Worm (Caenorhabditis elegans) whole organism, early embryonic: Measurements from ENCODE around the gene F36D4.6.

Experiments
- B0310.2 ChIP-seq: sonication (generic microtip); optimal IDR thresholded peaks from 2 replicates; lab custom pipeline; 2016; ENCODE audit warnings: mild to moderate bottlenecking, missing genetic modification characterization, missing compliant biosample characterization
- F13C5.2 ChIP-seq: sonication (generic microtip); optimal IDR thresholded peaks from 2 replicates; lab custom pipeline; 2017; ENCODE audit warnings: mild to moderate bottlenecking, missing genetic modification characterization, inconsistent platforms, missing compliant biosample characterization
- aly-1 ChIP-seq: sonication (generic microtip); optimal IDR thresholded peaks from 2 replicates; lab custom pipeline; 2016; ENCODE audit warnings: missing genetic modification characterization, missing compliant biosample characterization
- ama-1 ChIP-seq: fragments of 150-350 bp; optimal IDR thresholded peaks from 2 replicates; lab custom pipeline; 2014
- ceh-13 ChIP-seq: fragments of 200-800 bp; sonication (Bioruptor generic); optimal IDR thresholded peaks from 2 replicates; lab custom pipeline; 2018; ENCODE audit warnings: mild to moderate bottlenecking, missing genetic modification characterization, missing compliant biosample characterization
- ceh-36 ChIP-seq: sonication (generic microtip); optimal IDR thresholded peaks from 2 replicates; lab custom pipeline; 2016; ENCODE audit warnings: missing genetic modification characterization, inconsistent platforms, missing compliant biosample characterization
- ets-7 ChIP-seq: sonication (generic microtip); optimal IDR thresholded peaks from 2 replicates; lab custom pipeline; 2016; ENCODE audit warnings: missing genotype, missing genetic modification characterization, missing compliant biosample characterization
- flt-1 ChIP-seq: fragments of 200-800 bp; sonication (Bioruptor generic); IDR thresholded peaks from 2 replicates; pipeline ENCODE4 v1.3.6; 2022; ENCODE audit warnings: missing genetic modification characterization, missing compliant biosample characterization
- hmbx-1 ChIP-seq: sonication (generic microtip); optimal IDR thresholded peaks from 2 replicates; lab custom pipeline; 2016; ENCODE audit warnings: mild to moderate bottlenecking, missing genetic modification characterization, missing compliant biosample characterization
- hmg-4 ChIP-seq: fragments of 200-800 bp; sonication (Bioruptor generic); optimal IDR thresholded peaks from 2 replicates; lab custom pipeline; 2018; ENCODE audit warnings: mild to moderate bottlenecking, missing genetic modification characterization, missing compliant biosample characterization
- hnd-1 ChIP-seq: sonication (generic microtip); optimal IDR thresholded peaks from 2 replicates; lab custom pipeline; 2016; ENCODE audit warnings: missing genetic modification characterization, missing compliant biosample characterization
- pes-1 ChIP-seq: fragments of 200-800 bp; sonication (Bioruptor generic); IDR thresholded peaks from 2 replicates; pipeline ENCODE4 v1.3.6; 2022; ENCODE audit warnings: missing genetic modification reagents, missing genetic modification characterization, missing compliant biosample characterization
- scrt-1 ChIP-seq: fragments of 200-800 bp; sonication (Bioruptor generic); IDR thresholded peaks from 2 replicates; pipeline ENCODE4 v1.3.6; 2022; ENCODE audit warnings: missing genetic modification characterization, missing compliant biosample characterization
- sea-1 ChIP-seq: fragments of 200-800 bp; sonication (Bioruptor generic); conservative IDR thresholded peaks from 2 replicates; pipeline ENCODE4 v1.3.6; 2022; ENCODE audit warnings: missing genetic modification characterization, missing compliant biosample characterization
- tbx-11 ChIP-seq: fragments of 200-800 bp; sonication (Bioruptor generic); IDR thresholded peaks from 2 replicates; pipeline ENCODE4 v1.3.6; 2022; ENCODE audit warnings: missing genetic modification characterization, missing compliant biosample characterization
- tbx-37 ChIP-seq: fragments of 200-800 bp; sonication (Bioruptor generic); conservative IDR thresholded peaks from 2 replicates; pipeline ENCODE4 v1.3.6; 2022; ENCODE audit warnings: missing genetic modification reagents, missing genetic modification characterization, missing compliant biosample characterization
- tra-4 ChIP-seq: sonication (generic microtip); optimal IDR thresholded peaks from 2 replicates; lab custom pipeline; 2017; ENCODE audit warnings: missing genetic modification characterization, missing compliant biosample characterization

F36D4.6 gene

DNA sequence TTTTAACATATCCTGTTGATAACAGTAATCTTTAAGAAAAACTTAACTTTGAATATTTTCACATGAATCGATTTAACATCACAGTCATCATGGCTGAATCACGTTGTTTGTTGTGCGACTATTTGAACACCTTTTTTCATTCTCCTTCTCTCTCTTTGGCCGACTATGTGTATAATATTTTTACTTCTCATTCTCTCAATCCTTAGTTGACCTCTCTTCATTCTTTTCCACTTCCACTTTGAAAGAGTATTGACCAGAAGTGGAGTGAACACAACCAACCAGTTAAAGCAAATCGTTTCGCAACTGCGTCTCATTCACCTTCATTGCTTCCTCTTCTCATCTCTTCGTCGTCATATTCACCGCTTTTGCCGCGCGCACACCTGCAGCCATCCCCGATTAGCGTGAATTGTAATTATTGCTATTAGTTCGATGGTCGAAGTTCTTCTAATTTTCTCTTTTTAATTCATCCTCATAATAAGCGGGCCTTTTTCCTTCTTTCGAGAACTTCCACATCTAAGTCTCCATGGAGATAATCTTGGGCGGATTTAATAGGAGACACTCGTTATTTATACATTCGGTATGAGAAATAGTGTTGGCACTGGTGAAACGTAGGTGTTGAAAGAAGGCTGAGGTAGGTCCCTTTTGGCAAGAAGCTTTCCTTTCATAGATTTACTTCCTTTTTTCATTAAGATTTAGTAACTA lies 31.9 kb downstream of the F36D4.6 start:
- TF ChIP-seq tbx-11 (no peak), ceh-13 (GFP tag; lab: Kevin White, UChicago) (no peak)

DNA sequence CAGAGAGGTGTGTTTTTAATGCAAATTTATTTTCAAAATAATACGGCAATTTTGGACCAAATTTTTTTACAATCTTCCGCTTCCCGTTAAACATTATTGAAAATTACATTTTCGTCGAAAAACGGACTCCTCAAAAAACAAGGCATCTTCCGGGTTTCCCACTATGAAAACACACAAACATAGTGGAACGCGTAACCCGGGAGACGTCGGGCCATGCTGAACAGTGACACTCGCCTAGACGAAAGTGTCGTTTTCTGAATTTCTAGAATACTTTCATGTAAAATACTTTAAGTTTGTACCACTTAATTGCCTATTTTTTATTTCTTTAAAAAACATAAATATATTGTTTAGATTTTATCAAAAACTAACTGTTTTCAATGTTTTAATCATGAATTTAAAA lies 35.0 kb downstream of the F36D4.6 start:
- TF ChIP-seq flt-1 (GFP tag; lab: Robert Waterston, UW) (no peak), F13C5.2 (tag; lab: Kevin White, UChicago) (no peak), ceh-13 (GFP tag; lab: Kevin White, UChicago) (no peak), ceh-36 (no peak), sea-1 (GFP tag; lab: Robert Waterston, UW) (no peak), tbx-37 (GFP tag; lab: Robert Waterston, UW) (no peak)

DNA sequence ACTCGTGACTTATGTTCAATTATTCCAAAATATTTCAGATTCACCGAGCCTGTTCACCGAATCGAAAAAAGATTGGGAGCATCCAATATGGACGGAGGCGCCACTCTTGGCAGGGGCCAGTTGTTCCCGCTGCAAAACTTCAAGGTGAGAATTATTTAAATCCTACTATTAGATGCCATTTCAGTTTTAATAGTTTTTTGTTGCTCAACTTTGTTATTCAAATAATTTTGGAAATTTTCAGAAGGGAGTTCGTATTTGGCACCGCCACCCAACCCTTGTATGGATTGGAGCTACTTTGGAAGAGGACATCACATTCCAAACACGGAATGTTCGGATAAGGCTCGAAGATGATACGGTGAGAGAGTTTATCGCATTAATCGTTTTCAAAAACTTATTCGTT lies 40.8 kb downstream of the F36D4.6 start, which contains the start of gene hum-2:
hum-2 (plus strand) TSS at position 33 of the 400 bp plus-strand sequence.
- no peak for TF ChIP-seq tbx-11
- no peak for TF ChIP-seq pes-1 (GFP tag; lab: Robert Waterston, UW)
- no peak for TF ChIP-seq hnd-1 (tag; lab: Kevin White, UChicago)
- no peak for TF ChIP-seq tra-4 (tag; lab: Kevin White, UChicago)
- no peak for TF ChIP-seq flt-1 (GFP tag; lab: Robert Waterston, UW)

DNA sequence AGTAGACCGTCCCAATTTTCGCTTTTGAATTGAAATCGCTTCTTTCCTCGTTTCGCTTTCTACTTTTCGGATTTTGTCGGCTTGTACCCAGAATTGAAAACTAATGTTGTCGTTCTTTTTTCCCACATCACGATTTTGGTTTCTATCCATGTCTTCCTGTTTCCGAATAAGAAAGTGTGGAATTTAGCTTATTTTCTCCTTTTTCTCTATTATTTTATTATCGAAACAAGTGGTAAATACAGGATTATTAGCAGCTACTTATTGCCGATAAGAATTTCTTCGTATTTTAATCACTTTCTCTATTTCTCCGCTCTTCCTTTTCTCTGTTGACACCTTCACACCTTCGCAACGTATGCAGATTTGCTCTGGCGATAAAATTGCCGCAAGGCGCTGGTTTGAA lies 42.0 kb downstream of the F36D4.6 start:
- TF ChIP-seq F13C5.2 (tag; lab: Kevin White, UChicago) = no peak

DNA sequence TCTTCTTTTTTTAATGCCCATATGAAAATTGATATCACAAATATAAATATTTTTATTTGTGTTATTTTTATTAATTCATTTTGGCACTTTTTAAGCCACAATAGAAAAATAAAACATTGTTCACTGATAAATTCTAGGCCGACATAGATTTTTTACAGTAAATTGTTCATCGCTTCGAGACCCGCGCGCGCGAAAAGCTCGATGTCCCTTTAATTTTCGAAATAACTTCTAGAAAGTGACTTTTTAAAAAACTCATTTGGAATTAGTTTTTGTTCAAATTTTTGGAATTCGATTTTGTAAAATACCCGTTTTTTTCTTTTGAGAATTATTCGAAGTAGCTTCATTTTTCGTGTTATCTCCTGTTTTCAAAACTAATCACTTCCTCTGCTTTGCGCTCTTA lies 42.6 kb downstream of the F36D4.6 start:
- no peak for TF ChIP-seq tbx-11
- TF ChIP-seq scrt-1 (GFP tag; lab: Robert Waterston, UW) = no peak
- TF ChIP-seq ets-7 (tag; lab: Kevin White, UChicago) = no peak
- no peak for TF ChIP-seq hmbx-1 (tag; lab: Kevin White, UChicago)
- TF ChIP-seq sea-1 (GFP tag; lab: Robert Waterston, UW) = no peak
- no peak for TF ChIP-seq hmg-4 (GFP tag; lab: Kevin White, UChicago)
- TF ChIP-seq pes-1 (GFP tag; lab: Robert Waterston, UW) = no peak
- no peak for TF ChIP-seq ama-1 (lab: Kevin White, UChicago)
- no peak for TF ChIP-seq ceh-36
- no peak for TF ChIP-seq F13C5.2 (tag; lab: Kevin White, UChicago)
- no peak for TF ChIP-seq hnd-1 (tag; lab: Kevin White, UChicago)
- TF ChIP-seq tbx-37 (GFP tag; lab: Robert Waterston, UW) = no peak
- no peak for TF ChIP-seq B0310.2 (tag; lab: Kevin White, UChicago)
- no peak for TF ChIP-seq ceh-13 (GFP tag; lab: Kevin White, UChicago)
- no peak for TF ChIP-seq aly-1
- no peak for TF ChIP-seq flt-1 (GFP tag; lab: Robert Waterston, UW)
- TF ChIP-seq tra-4 (tag; lab: Kevin White, UChicago) = no peak

DNA sequence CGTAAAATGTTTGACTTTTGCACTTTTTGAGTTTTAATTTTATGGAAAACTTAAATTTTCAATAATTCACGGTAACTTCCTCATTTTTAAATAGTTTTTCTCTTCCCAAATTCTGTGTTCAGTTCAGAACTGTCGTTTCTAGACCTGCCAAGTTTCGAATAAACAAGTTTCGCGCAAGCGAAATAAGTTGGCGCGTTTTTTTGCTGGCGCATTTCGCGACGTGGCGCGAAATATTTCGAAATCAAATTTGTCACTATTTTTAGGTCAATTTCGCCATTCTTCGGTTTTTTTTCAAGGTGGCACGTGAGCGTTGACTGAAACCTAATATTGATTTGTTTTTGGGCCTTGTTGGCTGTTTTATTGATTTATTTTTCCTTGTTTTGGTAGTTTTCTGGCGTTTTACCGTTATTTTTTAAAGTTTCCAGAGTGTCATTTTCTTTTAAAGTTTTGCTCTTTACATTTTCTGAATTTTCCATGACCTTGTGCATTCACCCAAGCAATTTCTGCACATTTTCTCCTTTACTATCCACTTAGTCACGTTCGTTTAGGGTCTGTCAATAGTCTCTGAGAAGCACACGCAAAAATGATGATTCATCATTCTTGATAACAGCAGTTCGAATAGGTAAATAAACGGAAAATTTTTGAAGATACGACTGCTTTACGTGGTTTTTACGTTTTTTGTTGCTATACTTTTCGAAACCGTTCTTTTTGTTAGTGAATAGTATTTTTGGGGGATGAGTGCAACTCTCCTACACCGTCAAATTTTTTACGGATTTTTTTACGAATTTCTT lies 44.2 kb downstream of the F36D4.6 start:
- TF ChIP-seq ceh-13 (GFP tag; lab: Kevin White, UChicago) = no peak
- no peak for TF ChIP-seq ets-7 (tag; lab: Kevin White, UChicago)
- TF ChIP-seq B0310.2 (tag; lab: Kevin White, UChicago) = no peak
- TF ChIP-seq flt-1 (GFP tag; lab: Robert Waterston, UW) = no peak
- TF ChIP-seq tbx-37 (GFP tag; lab: Robert Waterston, UW) = no peak
- TF ChIP-seq hmbx-1 (tag; lab: Kevin White, UChicago) = no peak
- TF ChIP-seq ama-1 (lab: Kevin White, UChicago) = no peak

DNA sequence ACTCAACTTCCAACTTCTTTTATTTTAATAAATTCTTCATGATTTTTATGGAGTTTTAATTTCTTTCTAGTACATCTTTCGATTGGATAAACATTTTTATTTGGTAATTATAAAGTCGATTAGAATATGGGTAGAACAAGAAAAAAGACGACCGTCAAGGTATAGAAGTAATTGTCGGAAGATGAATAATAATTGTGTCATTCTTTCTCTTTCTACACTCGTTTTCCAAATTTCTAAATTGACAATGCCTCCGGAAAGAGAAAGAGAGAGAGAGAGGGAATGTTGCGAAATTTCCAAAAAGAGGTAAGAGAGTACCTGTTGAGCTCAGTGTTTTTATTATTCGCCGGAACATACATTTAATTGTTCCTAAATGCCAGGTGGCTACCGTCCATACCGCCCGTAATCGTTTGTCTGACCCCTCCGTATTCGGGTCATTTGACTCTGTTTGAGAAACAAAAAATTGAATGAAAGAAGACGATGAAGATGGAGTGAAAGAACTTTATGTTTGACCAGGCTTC lies 45.1 kb downstream of the F36D4.6 start, which contains the start of gene E02C12.12:
E02C12.12 (minus strand) TSS at position 468 of the 518 bp plus-strand sequence.
- TF ChIP-seq hmg-4 (GFP tag; lab: Kevin White, UChicago) (no peak), ama-1 (lab: Kevin White, UChicago) (no peak), pes-1 (GFP tag; lab: Robert Waterston, UW) (no peak), sea-1 (GFP tag; lab: Robert Waterston, UW) (no peak), tbx-11 (no peak), flt-1 (GFP tag; lab: Robert Waterston, UW) (no peak), ceh-36 (no peak), B0310.2 (tag; lab: Kevin White, UChicago) (no peak), tbx-37 (GFP tag; lab: Robert Waterston, UW) (no peak), scrt-1 (GFP tag; lab: Robert Waterston, UW) (no peak), hmbx-1 (tag; lab: Kevin White, UChicago) (no peak), ets-7 (tag; lab: Kevin White, UChicago) (no peak), hnd-1 (tag; lab: Kevin White, UChicago) (no peak), aly-1 (no peak), tra-4 (tag; lab: Kevin White, UChicago) (no peak)
